Fruit fly (Drosophila melanogaster): ENCODE data around the gene CG32856.

Gene CG32856

dm6 chr3R:15972979-15973486, 7.9 kb upstream of the CG32856 start, which contains the start of gene Hel89B (continued):
- TF ChIP-seq CG11560 (tag; IDR thresholded peaks at IDR 0.05) (no peak), MBD-R2 (GFP tag; IDR thresholded peaks at IDR 0.05) (no peak), Lim3 (GFP tag; IDR thresholded peaks at IDR 0.05) (no peak), toy (GFP tag; IDR thresholded peaks at IDR 0.05) (no peak), crp (GFP tag; optimal IDR thresholded peaks at IDR 0.05) (peak in 1 of 2 experiments; percentile 35), Atf3 (GFP tag; optimal IDR thresholded peaks at IDR 0.05) (peak; percentile 23), CG14860 (GFP tag; IDR thresholded peaks at IDR 0.05; ENCODE audit: partially characterized antibody) (no peak), CG12071 (GFP tag; optimal IDR thresholded peaks at IDR 0.05) (no peak), chm (GFP tag; IDR thresholded peaks at IDR 0.05) (no peak), CG34422 (GFP tag; IDR thresholded peaks at IDR 0.05) (no peak), Aef1 (GFP tag; IDR thresholded peaks at IDR 0.05) (no peak), nau (GFP tag; optimal IDR thresholded peaks at IDR 0.05) (peak; percentile 27), pan (optimal IDR thresholded peaks at IDR 0.05) (no peak), pan (GFP tag; optimal IDR thresholded peaks at IDR 0.05 in 1 of 2, IDR thresholded peaks at IDR 0.05 in 1 of 2) (no peak), CG6689 (GFP tag; IDR thresholded peaks at IDR 0.05) (no peak), CG4282 (GFP tag; optimal IDR thresholded peaks at IDR 0.05) (no peak), CG2875 (GFP tag; optimal IDR thresholded peaks at IDR 0.05) (no peak), CG32532 (GFP tag; IDR thresholded peaks at IDR 0.05) (no peak), Usf (GFP tag; optimal IDR thresholded peaks at IDR 0.05) (peak; percentile 37), slp2 (GFP tag; optimal IDR thresholded peaks at IDR 0.05) (peak; percentile 38), CG31441 (GFP tag; IDR thresholded peaks at IDR 0.05) (no peak), CG10979 (tag; optimal IDR thresholded peaks at IDR 0.05) (peak; percentile 45), Camta (GFP tag; optimal IDR thresholded peaks at IDR 0.05) (peak; percentile 68), HLH3B (GFP tag; IDR thresholded peaks at IDR 0.05) (no peak), dpn (GFP tag; optimal IDR thresholded peaks at IDR 0.05) (peak; percentile 66 to 67), CG13287 (GFP tag; IDR thresholded peaks at IDR 0.05; ENCODE audit: partially characterized antibody) (no peak), ATbp (GFP tag; optimal IDR thresholded peaks at IDR 0.05) (no peak), Dfd (GFP tag; optimal IDR thresholded peaks at IDR 0.05) (peak in 1 of 2 experiments; percentile 96), CG31224 (GFP tag; IDR thresholded peaks at IDR 0.05) (no peak), tio (GFP tag; optimal IDR thresholded peaks at IDR 0.05) (peak; percentile 68), CG18599 (GFP tag; optimal IDR thresholded peaks at IDR 0.05) (peak; percentile 12), Elba2 (GFP tag; optimal IDR thresholded peaks at IDR 0.05) (peak; percentile 47), Antp (GFP tag; optimal IDR thresholded peaks at IDR 0.05) (peak; percentile 50), pb (GFP tag; optimal IDR thresholded peaks at IDR 0.05) (no peak), H2.0 (GFP tag; IDR thresholded peaks at IDR 0.05) (no peak), sima (GFP tag; optimal IDR thresholded peaks at IDR 0.05) (peak; percentile 20), Abd-B (GFP tag; optimal IDR thresholded peaks at IDR 0.05) (peak; percentile 87), sr (GFP tag; IDR thresholded peaks at IDR 0.05) (no peak), Vsx1 (GFP tag; optimal IDR thresholded peaks at IDR 0.05) (peak; percentile 55), bbx (GFP tag; IDR thresholded peaks at IDR 0.05; ENCODE audit: partially characterized antibody) (no peak), Dp (GFP tag; optimal IDR thresholded peaks at IDR 0.05) (no peak), CG10321 (GFP tag; IDR thresholded peaks at IDR 0.05) (no peak), pros (GFP tag; optimal IDR thresholded peaks at IDR 0.05) (no peak), eyg (GFP tag; optimal IDR thresholded peaks at IDR 0.05) (peak; percentile 3), gce (GFP tag; IDR thresholded peaks at IDR 0.05) (no peak), Mes4 (GFP tag; optimal IDR thresholded peaks at IDR 0.05) (peak; percentile 46), CG12391 (tag; optimal IDR thresholded peaks at IDR 0.05) (peak; percentile 87)

All from whole organism, embryonic.